Fruit fly (Drosophila melanogaster): ENCODE measurements around the gene Mulk.

Mulk gene

DNA sequence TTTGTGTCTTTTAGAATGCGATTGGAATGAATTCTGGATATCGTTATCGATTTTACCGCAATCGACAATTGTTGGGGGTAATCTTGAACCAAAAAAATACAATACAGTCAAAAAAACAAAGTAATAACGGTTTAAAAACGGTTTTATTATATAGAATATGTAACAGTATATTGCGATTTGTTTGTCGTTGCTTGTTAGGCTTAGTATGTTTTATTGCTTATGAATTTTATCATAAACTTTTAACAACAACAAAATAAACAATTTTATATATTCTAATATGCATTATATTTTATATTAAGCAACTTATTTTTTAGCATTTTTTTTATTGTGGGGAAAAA is 29.9 kb downstream of the Mulk start, which contains the start of gene CYLD (continued):
- TF ChIP-seq lola (GFP tag; optimal IDR thresholded peaks at IDR 0.05) = peak in 1 of 3 experiments; percentile 56
- peak; percentile 60 for TF ChIP-seq Chrac-16 (GFP tag; optimal IDR thresholded peaks at IDR 0.05)
- peak; percentile 68 for TF ChIP-seq Drgx (GFP tag; IDR thresholded peaks at IDR 0.05)
- no peak for TF ChIP-seq CG9609 (GFP tag; optimal IDR thresholded peaks at IDR 0.05)
- TF ChIP-seq CG9817 (tag; optimal IDR thresholded peaks at IDR 0.05) = no peak
- peak; percentile 24 for TF ChIP-seq CG10462 (GFP tag; optimal IDR thresholded peaks at IDR 0.05)
- TF ChIP-seq CG10959 (GFP tag; IDR thresholded peaks at IDR 0.05) = no peak
- no peak for TF ChIP-seq Lim3 (GFP tag; IDR thresholded peaks at IDR 0.05)
- TF ChIP-seq CG3281 (GFP tag; optimal IDR thresholded peaks at IDR 0.05) = peak; percentile 63
- TF ChIP-seq cwo (GFP tag; optimal IDR thresholded peaks at IDR 0.05) = peak; percentile 70
- peak; percentile 83; the same call in 1 of the 3 replicates for TF ChIP-seq ci (GFP tag; IDR thresholded peaks at IDR 0.05)
- TF ChIP-seq pb (GFP tag; optimal IDR thresholded peaks at IDR 0.05) = no peak
- TF ChIP-seq CG17802 (tag; optimal IDR thresholded peaks at IDR 0.05) = no peak
- TF ChIP-seq Nf-YB (GFP tag; optimal IDR thresholded peaks at IDR 0.05) = peak; percentile 66
- no peak for TF ChIP-seq CG9932 (GFP tag; IDR thresholded peaks at IDR 0.05)
- no peak for TF ChIP-seq D (optimal IDR thresholded peaks at IDR 0.05)
- peak; percentile 29 for TF ChIP-seq D (GFP tag; optimal IDR thresholded peaks at IDR 0.05)
- no peak for TF ChIP-seq trh (GFP tag; optimal IDR thresholded peaks at IDR 0.05)
- TF ChIP-seq dmrt99B (tag; optimal IDR thresholded peaks at IDR 0.05) = peak; percentile 72
- peak; percentile 71 for TF ChIP-seq CG4424 (GFP tag; optimal IDR thresholded peaks at IDR 0.05)
- TF ChIP-seq pnt (GFP tag; optimal IDR thresholded peaks at IDR 0.05) = peak; percentile 2
- TF ChIP-seq wek (GFP tag; optimal IDR thresholded peaks at IDR 0.05) = peak; percentile 97
- peak; percentile 76 for TF ChIP-seq CG2120 (GFP tag; optimal IDR thresholded peaks at IDR 0.05)
- TF ChIP-seq B-H2 (GFP tag; optimal IDR thresholded peaks at IDR 0.05) = peak; percentile 14
- TF ChIP-seq CG32772 (GFP tag; IDR thresholded peaks at IDR 0.05) = no peak
- peak; percentile 67 for TF ChIP-seq stwl (tag; optimal IDR thresholded peaks at IDR 0.05)
- peak; percentile 64 for TF ChIP-seq CG12769 (tag; optimal IDR thresholded peaks at IDR 0.05)
- peak; percentile 73 for TF ChIP-seq slou (GFP tag; optimal IDR thresholded peaks at IDR 0.05)
- TF ChIP-seq CG9797 (GFP tag; optimal IDR thresholded peaks at IDR 0.05) = no peak
- TF ChIP-seq CG8478 (optimal IDR thresholded peaks at IDR 0.05) = no peak
- peak; percentile 85 for TF ChIP-seq CG17829 (tag; optimal IDR thresholded peaks at IDR 0.05)
- TF ChIP-seq Dll (GFP tag; IDR thresholded peaks at IDR 0.05; ENCODE audit: partially characterized antibody) = peak; percentile 58; the same call in 1 of the 4 replicates
- TF ChIP-seq shn (GFP tag; optimal IDR thresholded peaks at IDR 0.05) = no peak
- peak; percentile 63 for TF ChIP-seq salm (tag; optimal IDR thresholded peaks at IDR 0.05)
- peak; percentile 51 for TF ChIP-seq fd3F (GFP tag; optimal IDR thresholded peaks at IDR 0.05)
- TF ChIP-seq Xbp1 (GFP tag; optimal IDR thresholded peaks at IDR 0.05) = peak; percentile 77
- TF ChIP-seq Rfx (GFP tag; IDR thresholded peaks at IDR 0.05) = peak; percentile 74; the same call in 1 of the 2 replicates
- peak; percentile 75 for TF ChIP-seq CG14710 (tag; optimal IDR thresholded peaks at IDR 0.05)
- no peak for TF ChIP-seq CG11560 (tag; IDR thresholded peaks at IDR 0.05)
- TF ChIP-seq Six4 (GFP tag; optimal IDR thresholded peaks at IDR 0.05) = peak; percentile 63
- peak; percentile 27 for TF ChIP-seq CHES-1-like (GFP tag; optimal IDR thresholded peaks at IDR 0.05)
- TF ChIP-seq tgo (GFP tag; IDR thresholded peaks at IDR 0.05) = peak; percentile 61; the same call in 2 of the 3 replicates
- TF ChIP-seq CG7271 (tag; optimal IDR thresholded peaks at IDR 0.05) = peak; percentile 44
- peak; percentile 72 for TF ChIP-seq CG7556 (GFP tag; optimal IDR thresholded peaks at IDR 0.05)
- peak; percentile 30 for TF ChIP-seq mam (GFP tag; optimal IDR thresholded peaks at IDR 0.05)
- no peak for TF ChIP-seq croc (GFP tag; conservative IDR thresholded peaks at IDR 0.05)
- no peak for TF ChIP-seq Rx (GFP tag; IDR thresholded peaks at IDR 0.05)
- TF ChIP-seq CG18011 (GFP tag; optimal IDR thresholded peaks at IDR 0.05) = no peak
- TF ChIP-seq CG10267 (tag; optimal IDR thresholded peaks at IDR 0.05) = peak; percentile 77
- TF ChIP-seq fru (optimal IDR thresholded peaks at IDR 0.05) = no peak
- TF ChIP-seq Eip74EF (GFP tag; optimal IDR thresholded peaks at IDR 0.05) = peak in 1 of 2 experiments; percentile 64
- peak; percentile 72 for TF ChIP-seq CG9727 (GFP tag; optimal IDR thresholded peaks at IDR 0.05)

Data from whole organism, embryonic.